Worm (Caenorhabditis elegans): ENCODE data around the gene irld-26.

DNA sequence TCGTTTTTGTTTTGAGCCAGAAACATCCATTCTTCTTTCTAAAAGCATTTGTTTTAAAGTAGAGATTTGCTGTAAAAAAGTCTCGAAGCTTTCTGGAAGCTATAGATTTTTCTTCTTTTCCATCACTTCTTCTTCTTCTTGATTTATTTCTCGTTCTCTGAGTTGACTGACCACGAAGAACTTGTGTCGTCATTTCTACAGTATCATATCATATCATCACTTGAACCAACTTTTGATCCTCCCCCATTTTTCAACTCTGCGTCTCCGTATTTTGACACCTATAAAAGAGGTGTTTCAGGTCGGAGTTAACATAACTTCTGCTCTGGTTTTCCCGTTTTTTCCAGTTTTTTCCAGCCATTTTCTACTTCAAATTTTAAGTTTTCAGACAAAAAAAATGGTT is 9.5 kb downstream of the irld-26 start, which contains the start of gene F11A5.9:
- no peak for TF ChIP-seq ama-1 (optimal IDR thresholded peaks at IDR 0.05)
- no peak for TF ChIP-seq ceh-9 (tag; optimal IDR thresholded peaks at IDR 0.05)
- TF ChIP-seq pax-1 (tag; optimal IDR thresholded peaks at IDR 0.05), result no peak
- TF ChIP-seq sox-4 (tag; optimal IDR thresholded peaks at IDR 0.05), result no peak
- TF ChIP-seq mec-3 (tag; optimal IDR thresholded peaks at IDR 0.05; ENCODE audit: borderline replicate concordance), result no peak
- TF ChIP-seq dmd-4 (tag; optimal IDR thresholded peaks at IDR 0.05; ENCODE audit: borderline replicate concordance), result no peak
